Fruit fly (Drosophila melanogaster) whole organism, embryonic: Measurements from ENCODE around the gene Pop5.

Experiments
- Antp ChIP-seq: fragments of 200-800 bp; sonication (Bioruptor generic); optimal IDR thresholded peaks from 3 replicates; lab custom pipeline; 2016; ENCODE audit warnings: missing biosample characterization, missing genetic modification characterization
- B-H2 ChIP-seq: fragments of 200-800 bp; sonication (Bioruptor generic); optimal IDR thresholded peaks from 2 replicates; lab custom pipeline; 2018; ENCODE audit warnings: missing biosample characterization, mild to moderate bottlenecking, missing genetic modification characterization
- CG10431 ChIP-seq: fragments of 200-800 bp; sonication (Bioruptor generic); optimal IDR thresholded peaks from 3 replicates; lab custom pipeline; 2018; ENCODE audit warnings: missing biosample characterization, mild to moderate bottlenecking, missing genetic modification characterization
- CG12104 ChIP-seq: fragments of 200-800 bp; sonication (Bioruptor generic); optimal IDR thresholded peaks from 3 replicates; lab custom pipeline; 2016; ENCODE audit warnings: missing biosample characterization, missing genetic modification characterization
- CG12659 ChIP-seq: fragments of 200-800 bp; sonication (Bioruptor generic); optimal IDR thresholded peaks from 3 replicates; lab custom pipeline; 2017; ENCODE audit warnings: mild to moderate bottlenecking, missing biosample characterization, missing genetic modification reagents, missing genetic modification characterization
- CG12942 ChIP-seq: fragments of 200-800 bp; sonication (Bioruptor generic); optimal IDR thresholded peaks from 3 replicates; lab custom pipeline; 2016; ENCODE audit warnings: missing biosample characterization, missing genetic modification characterization
- CG1529 ChIP-seq: fragments of 200-800 bp; sonication (Bioruptor generic); optimal IDR thresholded peaks from 3 replicates; lab custom pipeline; 2018; ENCODE audit warnings: missing biosample characterization, missing genetic modification characterization
- CG16813 ChIP-seq: fragments of 200-800 bp; sonication (Bioruptor generic); IDR thresholded peaks from 3 replicates; pipeline ENCODE4 v1.3.6; 2022; ENCODE audit warnings: missing biosample characterization, missing genetic modification characterization; ENCODE audit not compliant: partially characterized antibody
- CG1832 ChIP-seq: fragments of 200-800 bp; sonication (Bioruptor generic); optimal IDR thresholded peaks from 2 replicates; lab custom pipeline; 2017; ENCODE audit warnings: missing biosample characterization, mild to moderate bottlenecking, missing genetic modification characterization, inconsistent platforms
- CG3281 ChIP-seq: fragments of 200-800 bp; sonication (Bioruptor generic); optimal IDR thresholded peaks from 3 replicates; lab custom pipeline; 2017; ENCODE audit warnings: missing biosample characterization, mild to moderate bottlenecking, missing genetic modification characterization
- CG4707 ChIP-seq: fragments of 200-800 bp; sonication (Bioruptor generic); optimal IDR thresholded peaks from 2 replicates; lab custom pipeline; 2018; ENCODE audit warnings: missing biosample characterization, mild to moderate bottlenecking, missing genetic modification characterization, moderate library complexity
- CG4820 ChIP-seq: fragments of 200-800 bp; sonication (Bioruptor generic); optimal IDR thresholded peaks from 3 replicates; lab custom pipeline; 2016; ENCODE audit warnings: missing biosample characterization, missing genetic modification characterization
- CG5180 ChIP-seq: fragments of 200-800 bp; sonication (Bioruptor generic); optimal IDR thresholded peaks from 3 replicates; lab custom pipeline; 2017; ENCODE audit warnings: missing biosample characterization, missing genetic modification characterization, mild to moderate bottlenecking, moderate library complexity, missing genetic modification reagents
- CG6791 ChIP-seq: fragments of 200-800 bp; sonication (Bioruptor generic); IDR thresholded peaks from 3 replicates; pipeline ENCODE4 v1.3.6; 2022; ENCODE audit warnings: missing biosample characterization, missing genetic modification characterization; ENCODE audit not compliant: partially characterized antibody
- CG8765 ChIP-seq: fragments of 200-800 bp; sonication (Bioruptor generic); IDR thresholded peaks from 2 replicates; pipeline ENCODE4 v1.3.6; 2022; ENCODE audit warnings: missing biosample characterization, missing genetic modification characterization
- Dip2 ChIP-seq: fragments of 200-800 bp; sonication (Bioruptor generic); IDR thresholded peaks from 2 replicates; pipeline ENCODE4 v1.3.6; 2022; ENCODE audit warnings: missing biosample characterization, missing genetic modification characterization
- Eip74EF ChIP-seq, 2 experiments: fragments of 200-800 bp in 1 of 2; fragments of >200 bp in 1 of 2; sonication (Bioruptor generic) in 1 of 2; optimal IDR thresholded peaks; 2 replicates each; lab custom pipeline; 2017 to 2019; ENCODE audit warnings: missing biosample characterization in 2 of 2, missing genetic modification characterization in 2 of 2, mild to moderate bottlenecking in 1 of 2, moderate library complexity in 1 of 2
- HLH54F ChIP-seq: fragments of 200-800 bp; sonication (Bioruptor generic); optimal IDR thresholded peaks from 3 replicates; lab custom pipeline; 2016; ENCODE audit warnings: missing biosample characterization, missing genetic modification characterization
- HLHmδ ChIP-seq: fragments of 200-800 bp; sonication (Bioruptor generic); optimal IDR thresholded peaks from 2 replicates; lab custom pipeline; 2018; ENCODE audit warnings: missing biosample characterization, mild to moderate bottlenecking, missing genetic modification characterization, moderate library complexity
- HmgD ChIP-seq: fragments of 200-800 bp; sonication (Bioruptor generic); optimal IDR thresholded peaks from 3 replicates; lab custom pipeline; 2016; ENCODE audit warnings: missing biosample characterization, missing genetic modification characterization
- Hmr ChIP-seq: fragments of 200-800 bp; sonication (Bioruptor generic); optimal IDR thresholded peaks from 3 replicates; lab custom pipeline; 2017; ENCODE audit warnings: mild to moderate bottlenecking, missing biosample characterization, missing genetic modification reagents, missing genetic modification characterization
- Jarid2 ChIP-seq: fragments of 200-800 bp; sonication (Bioruptor generic); optimal IDR thresholded peaks from 3 replicates; lab custom pipeline; 2017; ENCODE audit warnings: mild to moderate bottlenecking, missing biosample characterization, missing genetic modification reagents, missing genetic modification characterization
- Six4 ChIP-seq: fragments of 200-800 bp; sonication (Bioruptor generic); optimal IDR thresholded peaks from 2 replicates; lab custom pipeline; 2016; ENCODE audit warnings: missing biosample characterization, missing genetic modification characterization
- Sry-β ChIP-seq: fragments of 200-800 bp; sonication (Bioruptor generic); optimal IDR thresholded peaks from 2 replicates; lab custom pipeline; 2018; ENCODE audit warnings: missing biosample characterization, mild to moderate bottlenecking, missing genetic modification characterization, moderate library complexity
- abd-A ChIP-seq: fragments of 200-800 bp; sonication (Bioruptor generic); optimal IDR thresholded peaks from 3 replicates; lab custom pipeline; 2019; ENCODE audit warnings: missing biosample characterization, mild to moderate bottlenecking, missing genetic modification characterization, moderate library complexity
- ash1 ChIP-seq: fragments of 200-800 bp; sonication (Bioruptor generic); optimal IDR thresholded peaks from 2 replicates; lab custom pipeline; 2018; ENCODE audit warnings: missing biosample characterization, mild to moderate bottlenecking, missing genetic modification characterization
- bbx ChIP-seq: fragments of 200-800 bp; sonication (Bioruptor generic); IDR thresholded peaks from 2 replicates; pipeline ENCODE4 v1.3.6; 2022; ENCODE audit warnings: missing biosample characterization, missing genetic modification characterization; ENCODE audit not compliant: partially characterized antibody
- cato ChIP-seq: fragments of 200-800 bp; sonication (Bioruptor generic); optimal IDR thresholded peaks from 2 replicates; lab custom pipeline; 2016; ENCODE audit warnings: missing biosample characterization, missing genetic modification characterization, borderline replicate concordance
- cg ChIP-seq: fragments of 200-800 bp; sonication (Bioruptor generic); optimal IDR thresholded peaks from 3 replicates; lab custom pipeline; 2019; ENCODE audit warnings: missing biosample characterization, mild to moderate bottlenecking, missing genetic modification characterization, moderate library complexity
- chif ChIP-seq, 2 experiments: fragments of 200-800 bp; sonication (Bioruptor generic); optimal IDR thresholded peaks; 3 replicates each; lab custom pipeline; 2016; ENCODE audit warnings: missing biosample characterization in 2 of 2, missing genetic modification characterization in 2 of 2
- ci ChIP-seq: fragments of 200-800 bp; sonication (Bioruptor generic); IDR thresholded peaks from 3 replicates; pipeline ENCODE4 v1.3.6; 2022; ENCODE audit warnings: missing biosample characterization, missing genetic modification characterization
- dpn ChIP-seq, 2 experiments: fragments of 200-800 bp; sonication (Bioruptor generic); optimal IDR thresholded peaks; 3 replicates each; lab custom pipeline; 2016; ENCODE audit warnings: missing biosample characterization in 2 of 2, missing genetic modification characterization in 2 of 2
- exex ChIP-seq: fragments of 200-800 bp; sonication (Bioruptor generic); optimal IDR thresholded peaks from 4 replicates; lab custom pipeline; 2018; ENCODE audit warnings: missing biosample characterization, mild to moderate bottlenecking, missing genetic modification characterization, moderate library complexity
- fd102C ChIP-seq: fragments of 200-800 bp; sonication (Bioruptor generic); optimal IDR thresholded peaks from 2 replicates; lab custom pipeline; 2018; ENCODE audit warnings: missing biosample characterization, mild to moderate bottlenecking, missing genetic modification characterization, moderate library complexity
- fd96Cb ChIP-seq: fragments of 200-800 bp; sonication (Bioruptor generic); optimal IDR thresholded peaks from 2 replicates; lab custom pipeline; 2018; ENCODE audit warnings: missing biosample characterization, mild to moderate bottlenecking, missing genetic modification characterization, moderate library complexity
- fu2 ChIP-seq: fragments of 200-800 bp; sonication (Bioruptor generic); optimal IDR thresholded peaks from 2 replicates; lab custom pipeline; 2016; ENCODE audit warnings: missing biosample characterization, missing genetic modification characterization
- gem ChIP-seq: fragments of 200-800 bp; sonication (Bioruptor generic); optimal IDR thresholded peaks from 2 replicates; lab custom pipeline; 2019; ENCODE audit warnings: missing biosample characterization, mild to moderate bottlenecking, missing genetic modification characterization, moderate library complexity
- grau ChIP-seq: fragments of 200-800 bp; optimal IDR thresholded peaks from 3 replicates; lab custom pipeline; 2019; ENCODE audit warnings: missing biosample characterization, mild to moderate bottlenecking, missing genetic modification characterization, moderate library complexity
- gro ChIP-seq: fragments of 200-800 bp; sonication (Bioruptor generic); optimal IDR thresholded peaks from 2 replicates; lab custom pipeline; 2016; ENCODE audit warnings: missing biosample characterization, missing genetic modification characterization
- insv ChIP-seq, 2 experiments: fragments of 200-800 bp; sonication (Bioruptor generic); optimal IDR thresholded peaks; 3 replicates each; lab custom pipeline; 2016 to 2018; ENCODE audit warnings: missing biosample characterization in 2 of 2, missing genetic modification characterization in 2 of 2
- kah ChIP-seq: fragments of 200-800 bp; sonication (Bioruptor generic); optimal IDR thresholded peaks from 2 replicates; lab custom pipeline; 2018; ENCODE audit warnings: missing biosample characterization, mild to moderate bottlenecking, missing genetic modification characterization
- knrl ChIP-seq: fragments of 200-800 bp; sonication (Bioruptor generic); IDR thresholded peaks from 3 replicates; pipeline ENCODE4 v1.3.6; 2022; ENCODE audit warnings: missing biosample characterization, missing genetic modification characterization; ENCODE audit not compliant: partially characterized antibody
- lab ChIP-seq: fragments of 200-800 bp; sonication (Bioruptor generic); optimal IDR thresholded peaks from 3 replicates; lab custom pipeline; 2017; ENCODE audit warnings: missing biosample characterization, missing genetic modification characterization, mild to moderate bottlenecking, moderate library complexity, missing genetic modification reagents
- nmo ChIP-seq: fragments of 200-800 bp; sonication (Bioruptor generic); optimal IDR thresholded peaks from 2 replicates; lab custom pipeline; 2018; ENCODE audit warnings: missing biosample characterization, mild to moderate bottlenecking, missing genetic modification characterization, moderate library complexity
- onecut ChIP-seq: fragments of 200-800 bp; sonication (Bioruptor generic); IDR thresholded peaks from 2 replicates; pipeline ENCODE4 v1.3.6; 2022; ENCODE audit warnings: missing biosample characterization, missing genetic modification characterization
- salm ChIP-seq: fragments of 200-800 bp; sonication (Bioruptor generic); optimal IDR thresholded peaks from 2 replicates; lab custom pipeline; 2018; ENCODE audit warnings: missing biosample characterization, mild to moderate bottlenecking, missing genetic modification characterization
- shn ChIP-seq: fragments of 200-800 bp; sonication (Bioruptor generic); optimal IDR thresholded peaks from 3 replicates; lab custom pipeline; 2016; ENCODE audit warnings: missing biosample characterization, missing genetic modification characterization
- trh ChIP-seq: fragments of 200-800 bp; sonication (Bioruptor generic); optimal IDR thresholded peaks from 2 replicates; lab custom pipeline; 2016; ENCODE audit warnings: missing biosample characterization, missing genetic modification characterization
- twi ChIP-seq: fragments of 200-800 bp; optimal IDR thresholded peaks from 2 replicates; lab custom pipeline; 2019; ENCODE audit warnings: missing biosample characterization, mild to moderate bottlenecking, missing genetic modification characterization, moderate library complexity
- zfh1 ChIP-seq: fragments of 200-800 bp; sonication (Bioruptor generic); IDR thresholded peaks from 3 replicates; pipeline ENCODE4 v1.3.6; 2022; ENCODE audit warnings: missing biosample characterization, missing genetic modification characterization

Pop5 gene

DNA sequence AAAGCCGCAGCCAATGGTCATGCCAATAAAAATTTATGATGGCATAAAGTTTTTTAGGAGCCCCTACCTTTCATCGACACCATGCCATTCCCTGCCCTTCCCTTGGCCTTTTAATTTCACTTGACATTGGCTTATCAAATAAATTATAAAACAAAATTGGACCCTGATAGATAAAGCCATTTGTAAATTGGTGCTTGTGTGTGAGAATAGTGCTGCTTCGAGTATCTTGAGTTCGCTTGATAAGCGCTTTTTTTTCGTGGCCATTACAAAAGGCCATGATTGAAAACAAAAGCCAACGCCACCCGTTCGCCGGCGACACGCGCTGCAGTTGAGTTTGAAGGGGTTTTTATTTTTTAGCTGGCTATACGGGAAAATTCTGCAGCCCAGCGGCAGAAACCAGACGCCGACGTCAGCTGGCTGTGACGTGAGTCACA is 5.1 kb upstream of the Pop5 start (continued):
- TF ChIP-seq CG1832 (GFP tag; lab: Kevin White, UChicago) (no peak), ash1 (no peak), CG4820 (GFP tag; lab: Kevin White, UChicago) (no peak), Sry-β (GFP tag; lab: Kevin White, UChicago) (no peak), gem (peak; percentile 13), fd102C (no peak), CG8765 (no peak), B-H2 (GFP tag; lab: Kevin White, UChicago) (peak; percentile 65), fd96Cb (tag; lab: Kevin White, UChicago) (no peak), CG6791 (GFP tag; lab: Robert Waterston, UW) (no peak), HLH54F (GFP tag; lab: Kevin White, UChicago) (no peak), cato (GFP tag; lab: Kevin White, UChicago) (no peak), dpn (GFP tag; optimal IDR thresholded peaks at IDR 0.05; lab: Kevin White, UChicago) (no peak), twi (tag; lab: Kevin White, UChicago) (no peak), zfh1 (GFP tag; lab: Robert Waterston, UW) (no peak), knrl (no peak), onecut (no peak), fu2 (GFP tag; lab: Kevin White, UChicago) (no peak), chif (GFP tag; optimal IDR thresholded peaks at IDR 0.05; lab: Kevin White, UChicago) (no peak), CG3281 (GFP tag; lab: Kevin White, UChicago) (peak; percentile 47), shn (GFP tag; lab: Kevin White, UChicago) (no peak), lab (GFP tag; lab: Kevin White, UChicago) (no peak), kah (GFP tag; lab: Kevin White, UChicago) (no peak), gro (GFP tag; lab: Kevin White, UChicago) (peak; percentile 36), cg (GFP tag; lab: Kevin White, UChicago) (no peak), CG12942 (no peak), Hmr (no peak), CG16813 (GFP tag; lab: Robert Waterston, UW) (no peak), HmgD (GFP tag; lab: Kevin White, UChicago) (no peak), nmo (GFP tag; lab: Kevin White, UChicago) (no peak), Six4 (GFP tag; lab: Kevin White, UChicago) (no peak), bbx (GFP tag; lab: Robert Waterston, UW) (no peak), grau (peak; percentile 14), CG1529 (GFP tag; lab: Kevin White, UChicago) (no peak), CG4707 (GFP tag; lab: Kevin White, UChicago) (no peak), exex (tag; lab: Kevin White, UChicago) (peak; percentile 94), CG12104 (GFP tag; lab: Kevin White, UChicago) (no peak), abd-A (tag; lab: Kevin White, UChicago) (no peak), Antp (no peak), ci (peak; percentile 30; the same call in 1 of the 3 replicates), Dip2 (GFP tag; lab: Robert Waterston, UW) (no peak), CG5180 (no peak), CG12659 (no peak), CG10431 (no peak), Eip74EF (GFP tag; optimal IDR thresholded peaks at IDR 0.05; lab: Kevin White, UChicago) (no peak), HLHmδ (GFP tag; lab: Kevin White, UChicago) (no peak), trh (GFP tag; lab: Kevin White, UChicago) (no peak), insv (GFP tag; optimal IDR thresholded peaks at IDR 0.05; lab: Kevin White, UChicago) (no peak), Jarid2 (GFP tag; lab: Kevin White, UChicago) (no peak), salm (no peak)
